Fruit fly (Drosophila melanogaster) whole organism, embryonic: ENCODE results near the gene hook.
A peak's percentile ranks its signal among the peaks of the same experiment; 100 is the strongest.

Source experiments
- Adf1 ChIP-seq: fragments of 200-800 bp; sonication (Bioruptor generic); IDR thresholded peaks from 2 replicates; pipeline ENCODE4 v1.3.6; 2022; ENCODE audit warnings: missing biosample characterization, missing genetic modification characterization
- CG11504 ChIP-seq: fragments of 200-800 bp; sonication (Bioruptor generic); optimal IDR thresholded peaks from 3 replicates; lab custom pipeline; 2019; ENCODE audit warnings: missing biosample characterization, mild to moderate bottlenecking, missing genetic modification characterization, moderate library complexity
- CG11560 ChIP-seq: fragments of 200-800 bp; sonication (Bioruptor generic); IDR thresholded peaks from 3 replicates; pipeline ENCODE4 v1.3.6; 2022; ENCODE audit warnings: missing biosample characterization, missing genetic modification characterization
- CG13123 ChIP-seq: fragments of 200-800 bp; sonication (Bioruptor generic); optimal IDR thresholded peaks from 2 replicates; lab custom pipeline; 2016; ENCODE audit warnings: missing biosample characterization, missing genetic modification characterization
- CG13296 ChIP-seq: fragments of 200-800 bp; sonication (Bioruptor generic); optimal IDR thresholded peaks from 3 replicates; lab custom pipeline; 2018; ENCODE audit warnings: missing biosample characterization, mild to moderate bottlenecking, missing genetic modification characterization
- CG13775 ChIP-seq: fragments of 200-800 bp; sonication (Bioruptor generic); optimal IDR thresholded peaks from 3 replicates; lab custom pipeline; 2017; ENCODE audit warnings: missing biosample characterization, mild to moderate bottlenecking, missing genetic modification characterization
- CG13894 ChIP-seq: fragments of 200-800 bp; sonication (Bioruptor generic); optimal IDR thresholded peaks from 3 replicates; lab custom pipeline; 2018; ENCODE audit warnings: missing biosample characterization, mild to moderate bottlenecking, missing genetic modification characterization, moderate library complexity
- CG16863 ChIP-seq: fragments of 200-800 bp; sonication (Bioruptor generic); optimal IDR thresholded peaks from 3 replicates; lab custom pipeline; 2016; ENCODE audit warnings: missing biosample characterization, missing genetic modification characterization
- CG17802 ChIP-seq: fragments of 200-800 bp; sonication (Bioruptor generic); optimal IDR thresholded peaks from 2 replicates; lab custom pipeline; 2018; ENCODE audit warnings: missing biosample characterization, mild to moderate bottlenecking, missing genetic modification characterization, moderate library complexity
- CG2199 ChIP-seq: fragments of 200-800 bp; sonication (Bioruptor generic); IDR thresholded peaks from 3 replicates; pipeline ENCODE4 v1.3.6; 2022; ENCODE audit warnings: missing biosample characterization, missing genetic modification characterization
- CG2678 ChIP-seq: fragments of 200-800 bp; sonication (Bioruptor generic); optimal IDR thresholded peaks from 3 replicates; lab custom pipeline; 2019; ENCODE audit warnings: missing biosample characterization, mild to moderate bottlenecking, missing genetic modification characterization, moderate library complexity
- CG32767 ChIP-seq: fragments of 200-800 bp; sonication (Bioruptor generic); IDR thresholded peaks from 2 replicates; pipeline ENCODE4 v1.3.6; 2022; ENCODE audit warnings: missing biosample characterization, missing genetic modification characterization
- CG3281 ChIP-seq: fragments of 200-800 bp; sonication (Bioruptor generic); optimal IDR thresholded peaks from 3 replicates; lab custom pipeline; 2017; ENCODE audit warnings: missing biosample characterization, mild to moderate bottlenecking, missing genetic modification characterization
- CG4360 ChIP-seq: fragments of 200-800 bp; sonication (Bioruptor generic); IDR thresholded peaks from 2 replicates; pipeline ENCODE4 v1.3.6; 2022; ENCODE audit warnings: missing biosample characterization, missing genetic modification characterization
- CG6654 ChIP-seq: fragments of 200-800 bp; sonication (Bioruptor generic); optimal IDR thresholded peaks from 2 replicates; lab custom pipeline; 2017; ENCODE audit warnings: missing biosample characterization, mild to moderate bottlenecking, missing genetic modification characterization
- CG6813 ChIP-seq: fragments of 200-800 bp; sonication (Bioruptor generic); optimal IDR thresholded peaks from 2 replicates; lab custom pipeline; 2017; ENCODE audit warnings: missing biosample characterization, missing genetic modification characterization, mild to moderate bottlenecking, moderate library complexity, missing genetic modification reagents
- CG7372 ChIP-seq: fragments of 200-800 bp; sonication (Bioruptor generic); IDR thresholded peaks from 2 replicates; pipeline ENCODE4 v1.3.6; 2022; ENCODE audit warnings: missing biosample characterization, missing genetic modification characterization
- CG8765 ChIP-seq: fragments of 200-800 bp; sonication (Bioruptor generic); IDR thresholded peaks from 2 replicates; pipeline ENCODE4 v1.3.6; 2022; ENCODE audit warnings: missing biosample characterization, missing genetic modification characterization
- CrebB ChIP-seq: fragments of 200-800 bp; sonication (Bioruptor generic); optimal IDR thresholded peaks from 3 replicates; lab custom pipeline; 2018; ENCODE audit warnings: missing biosample characterization, mild to moderate bottlenecking, missing genetic modification characterization
- Deaf1 ChIP-seq: fragments of 200-800 bp; optimal IDR thresholded peaks from 3 replicates; lab custom pipeline; 2019; ENCODE audit warnings: missing biosample characterization, mild to moderate bottlenecking, missing genetic modification characterization, moderate library complexity
- Dp ChIP-seq: fragments of 200-800 bp; sonication (Bioruptor generic); optimal IDR thresholded peaks from 2 replicates; lab custom pipeline; 2018; ENCODE audit warnings: missing biosample characterization, mild to moderate bottlenecking, missing genetic modification characterization, moderate library complexity
- ERR ChIP-seq: fragments of 200-800 bp; sonication (Bioruptor generic); optimal IDR thresholded peaks from 2 replicates; lab custom pipeline; 2016; ENCODE audit warnings: missing biosample characterization, missing genetic modification characterization
- H2.0 ChIP-seq: fragments of 200-800 bp; sonication (Bioruptor generic); IDR thresholded peaks from 2 replicates; pipeline ENCODE4 v1.3.6; 2022; ENCODE audit warnings: missing biosample characterization, missing genetic modification characterization
- HLH3B ChIP-seq: fragments of 200-800 bp; sonication (Bioruptor generic); IDR thresholded peaks from 2 replicates; pipeline ENCODE4 v1.3.6; 2022; ENCODE audit warnings: missing biosample characterization, missing genetic modification characterization
- Hsf ChIP-seq: fragments of 200-800 bp; sonication (Bioruptor generic); optimal IDR thresholded peaks from 3 replicates; lab custom pipeline; 2016; ENCODE audit warnings: missing biosample characterization, missing genetic modification characterization
- Lim3 ChIP-seq: fragments of 200-800 bp; sonication (Bioruptor generic); IDR thresholded peaks from 2 replicates; pipeline ENCODE4 v1.3.6; 2022; ENCODE audit warnings: missing biosample characterization, missing genetic modification characterization
- Meics ChIP-seq: fragments of 200-800 bp; sonication (Bioruptor generic); optimal IDR thresholded peaks from 2 replicates; lab custom pipeline; 2017; ENCODE audit warnings: missing biosample characterization, mild to moderate bottlenecking, missing genetic modification characterization
- NC2α ChIP-seq: fragments of 200-800 bp; sonication (Bioruptor generic); optimal IDR thresholded peaks from 2 replicates; lab custom pipeline; 2016; ENCODE audit warnings: missing biosample characterization, missing genetic modification characterization
- Neu2 ChIP-seq: fragments of 200-800 bp; sonication (Bioruptor generic); optimal IDR thresholded peaks from 3 replicates; lab custom pipeline; 2016; ENCODE audit warnings: missing biosample characterization, missing genetic modification characterization, borderline replicate concordance
- NfI ChIP-seq: fragments of 200-800 bp; sonication (Bioruptor generic); optimal IDR thresholded peaks from 3 replicates; lab custom pipeline; 2018; ENCODE audit warnings: missing biosample characterization, mild to moderate bottlenecking, missing genetic modification characterization, moderate library complexity
- Oli ChIP-seq: fragments of 200-800 bp; sonication (Bioruptor generic); optimal IDR thresholded peaks from 2 replicates; lab custom pipeline; 2018; ENCODE audit warnings: missing biosample characterization, mild to moderate bottlenecking, missing genetic modification characterization, moderate library complexity
- Tbp ChIP-seq: fragments of >200 bp; optimal IDR thresholded peaks from 2 replicates; lab custom pipeline; 2018; ENCODE audit warnings: missing biosample characterization, missing genetic modification characterization
- Vsx1 ChIP-seq: fragments of 200-800 bp; sonication (Bioruptor generic); optimal IDR thresholded peaks from 2 replicates; lab custom pipeline; 2017; ENCODE audit warnings: missing biosample characterization, mild to moderate bottlenecking, missing genetic modification characterization, missing genetic modification reagents
- abd-A ChIP-seq: fragments of 200-800 bp; sonication (Bioruptor generic); optimal IDR thresholded peaks from 3 replicates; lab custom pipeline; 2019; ENCODE audit warnings: missing biosample characterization, mild to moderate bottlenecking, missing genetic modification characterization, moderate library complexity
- amos ChIP-seq: fragments of 200-800 bp; sonication (Bioruptor generic); IDR thresholded peaks from 2 replicates; pipeline ENCODE4 v1.3.6; 2022; ENCODE audit warnings: missing biosample characterization, missing genetic modification characterization; ENCODE audit not compliant: partially characterized antibody
- br ChIP-seq: fragments of >200 bp; optimal IDR thresholded peaks from 2 replicates; lab custom pipeline; 2017
- caup ChIP-seq: fragments of 200-800 bp; sonication (Bioruptor generic); optimal IDR thresholded peaks from 3 replicates; lab custom pipeline; 2017; ENCODE audit warnings: missing biosample characterization, mild to moderate bottlenecking, missing genetic modification characterization, moderate library complexity; ENCODE audit not compliant: severe bottlenecking
- da ChIP-seq: fragments of 200-800 bp; sonication (Bioruptor generic); optimal IDR thresholded peaks from 2 replicates; lab custom pipeline; 2016; ENCODE audit warnings: missing biosample characterization, missing genetic modification characterization
- dmrt11E ChIP-seq: fragments of 200-800 bp; sonication (Bioruptor generic); optimal IDR thresholded peaks from 3 replicates; lab custom pipeline; 2018; ENCODE audit warnings: missing biosample characterization, mild to moderate bottlenecking, missing genetic modification characterization, moderate library complexity
- gro ChIP-seq: fragments of 200-800 bp; sonication (Bioruptor generic); optimal IDR thresholded peaks from 2 replicates; lab custom pipeline; 2016; ENCODE audit warnings: missing biosample characterization, missing genetic modification characterization
- gt ChIP-seq: fragments of 200-800 bp; sonication (Bioruptor generic); IDR thresholded peaks from 2 replicates; pipeline ENCODE4 v1.3.6; 2022; ENCODE audit warnings: missing biosample characterization, missing genetic modification characterization
- ken ChIP-seq: fragments of 200-800 bp; sonication (Bioruptor generic); IDR thresholded peaks from 3 replicates; pipeline ENCODE4 v1.3.6; 2022; ENCODE audit warnings: missing biosample characterization, missing genetic modification characterization
- lmd ChIP-seq: fragments of 200-800 bp; sonication (Bioruptor generic); IDR thresholded peaks from 2 replicates; pipeline ENCODE4 v1.3.6; 2022; ENCODE audit warnings: missing biosample characterization, missing genetic modification characterization
- luna ChIP-seq: fragments of 200-800 bp; sonication (Bioruptor generic); optimal IDR thresholded peaks from 2 replicates; lab custom pipeline; 2016; ENCODE audit warnings: missing biosample characterization, missing genetic modification characterization
- maf-S ChIP-seq: fragments of 200-800 bp; sonication (Bioruptor generic); optimal IDR thresholded peaks from 2 replicates; lab custom pipeline; 2016; ENCODE audit warnings: missing biosample characterization, missing genetic modification characterization
- odd ChIP-seq: fragments of 200-800 bp; sonication (Bioruptor generic); optimal IDR thresholded peaks from 2 replicates; lab custom pipeline; 2017; ENCODE audit warnings: missing biosample characterization, mild to moderate bottlenecking, missing genetic modification characterization
- otp ChIP-seq: fragments of 200-800 bp; sonication (Bioruptor generic); IDR thresholded peaks from 3 replicates; pipeline ENCODE4, ENCODE4 v1.3.6; 2022; ENCODE audit warnings: missing biosample characterization, missing genetic modification characterization
- sisA ChIP-seq: fragments of 200-800 bp; sonication (Bioruptor generic); IDR thresholded peaks from 2 replicates; pipeline ENCODE4 v1.3.6; 2022; ENCODE audit warnings: missing biosample characterization, missing genetic modification characterization

Gene hook

DNA sequence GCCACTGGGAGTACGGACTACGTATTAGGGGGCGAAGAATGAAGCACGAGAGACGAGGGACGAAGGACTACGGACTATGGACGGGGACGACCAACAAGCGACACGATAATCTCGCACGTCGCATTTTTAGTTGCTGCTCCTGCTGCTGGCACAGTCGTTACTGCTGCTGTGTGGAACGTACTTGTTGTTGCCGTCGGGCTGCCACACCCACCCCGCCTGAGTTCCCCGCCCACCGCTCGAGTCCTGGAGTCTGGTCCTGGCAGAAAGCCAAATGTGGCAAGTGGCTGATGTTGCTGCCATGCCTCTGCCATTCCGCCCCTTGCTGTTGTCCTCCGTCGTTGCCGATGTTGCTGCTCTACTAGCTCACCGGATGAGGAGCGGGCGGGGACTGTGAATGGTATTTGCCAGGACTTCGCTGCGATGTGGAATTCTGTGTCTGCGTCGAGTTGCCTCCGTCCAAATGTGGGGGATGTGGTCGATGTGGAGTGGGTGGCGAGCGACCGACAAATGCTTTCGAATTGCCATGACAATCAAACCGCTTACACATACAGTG lies 20.4 kb downstream of the hook start (continued):
- no peak for TF ChIP-seq Dp (GFP tag; lab: Kevin White, UChicago)
- no peak for TF ChIP-seq CG32767 (GFP tag; lab: Robert Waterston, UW)
- TF ChIP-seq CG4360 (GFP tag; lab: Robert Waterston, UW): 0 out of 2 replicates have a peak, but pooled peaks have one; percentile 17
- peak; percentile 70 for TF ChIP-seq Adf1 (GFP tag; lab: Robert Waterston, UW)
- no peak for TF ChIP-seq CG16863 (GFP tag; lab: Kevin White, UChicago)
- no peak for TF ChIP-seq Tbp
- TF ChIP-seq CG17802 (tag; lab: Kevin White, UChicago): no peak
- TF ChIP-seq otp (GFP tag; lab: Robert Waterston, UW): no peak
- peak; percentile 20 for TF ChIP-seq NfI (GFP tag; lab: Kevin White, UChicago)
- TF ChIP-seq CG11560 (tag; lab: Robert Waterston, UW): no peak
- no peak for TF ChIP-seq lmd (GFP tag; lab: Robert Waterston, UW)
- TF ChIP-seq maf-S: no peak
- TF ChIP-seq Deaf1: peak; percentile 42
- TF ChIP-seq Meics (GFP tag; lab: Kevin White, UChicago): no peak
- no peak for TF ChIP-seq Vsx1 (GFP tag; lab: Kevin White, UChicago)
- TF ChIP-seq odd: no peak
- TF ChIP-seq Hsf (GFP tag; lab: Kevin White, UChicago): no peak
- TF ChIP-seq abd-A (tag; lab: Kevin White, UChicago): peak; percentile 93
- no peak for TF ChIP-seq CG2199 (GFP tag; lab: Robert Waterston, UW)
- TF ChIP-seq CG13123 (GFP tag; lab: Kevin White, UChicago): no peak
- peak; percentile 41 for TF ChIP-seq CG13894 (tag; lab: Kevin White, UChicago)
- TF ChIP-seq CG6813 (GFP tag; lab: Kevin White, UChicago): no peak
- TF ChIP-seq da (GFP tag; lab: Kevin White, UChicago): no peak

DNA sequence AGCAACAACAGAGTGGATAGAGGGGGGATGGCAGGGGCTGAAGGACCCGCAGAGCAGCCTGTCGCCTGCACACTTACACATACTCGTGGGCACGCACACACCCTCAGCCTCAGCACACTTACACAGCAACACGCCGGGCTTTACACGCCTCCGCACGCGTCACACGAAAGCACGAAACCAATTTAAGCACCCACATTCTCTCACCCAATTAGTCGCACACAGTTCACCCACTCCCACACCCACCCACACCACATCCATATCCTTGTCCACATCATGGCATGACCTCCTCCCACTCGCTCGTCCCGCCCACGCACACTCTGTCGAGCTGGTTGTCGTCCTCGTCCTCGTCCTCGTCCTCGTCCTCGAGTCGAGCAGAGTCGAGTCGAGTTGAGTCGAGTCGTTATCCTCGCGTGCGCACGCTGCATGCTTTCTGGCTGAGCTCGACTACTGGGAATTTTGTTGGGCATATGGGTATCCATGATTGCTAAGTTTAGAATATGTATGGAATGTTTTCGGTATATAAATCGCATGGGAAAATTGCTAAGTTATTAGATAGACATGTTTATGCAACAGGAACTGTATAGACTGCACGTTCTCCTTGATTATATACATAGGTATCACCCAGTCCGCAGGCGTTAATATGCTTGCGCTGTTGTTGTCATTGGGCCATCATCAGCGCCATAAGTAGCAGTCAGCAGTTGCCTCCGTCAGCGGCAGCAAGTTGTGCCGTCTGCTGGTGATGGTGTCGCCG lies 21.2 kb downstream of the hook start:
- TF ChIP-seq CrebB (tag; lab: Kevin White, UChicago): peak; percentile 73
- peak; percentile 81 for TF ChIP-seq CG11504 (tag; lab: Kevin White, UChicago)
- TF ChIP-seq sisA (GFP tag; lab: Robert Waterston, UW): peak; percentile 87
- TF ChIP-seq CG13775 (GFP tag; lab: Kevin White, UChicago): peak; percentile 75
- peak; percentile 82 for TF ChIP-seq caup (GFP tag; lab: Kevin White, UChicago)
- TF ChIP-seq CG16863 (GFP tag; lab: Kevin White, UChicago): peak; percentile 76
- TF ChIP-seq CG2678 (tag; lab: Kevin White, UChicago): peak; percentile 90
- TF ChIP-seq CG7372 (GFP tag; lab: Robert Waterston, UW): peak; percentile 79
- no peak for TF ChIP-seq Neu2 (GFP tag; lab: Kevin White, UChicago)
- 0 out of 2 replicates have a peak, but pooled peaks have one; percentile 36 for TF ChIP-seq gt (GFP tag; lab: Robert Waterston, UW)
- peak; percentile 84 for TF ChIP-seq Oli (tag; lab: Kevin White, UChicago)
- peak; percentile 75; the same call in 2 of the 3 replicates for TF ChIP-seq otp (GFP tag; lab: Robert Waterston, UW)
- peak; percentile 46 for TF ChIP-seq NC2α
- TF ChIP-seq CG6654: peak; percentile 16
- peak; percentile 86 for TF ChIP-seq ken
- peak; percentile 67 for TF ChIP-seq Lim3 (GFP tag; lab: Robert Waterston, UW)
- peak; percentile 55 for TF ChIP-seq luna (GFP tag; lab: Kevin White, UChicago)
- no peak for TF ChIP-seq br (lab: Kevin White, UChicago)
- TF ChIP-seq ERR: peak; percentile 67
- peak; percentile 83 for TF ChIP-seq HLH3B (GFP tag; lab: Robert Waterston, UW)
- peak; percentile 30 for TF ChIP-seq dmrt11E
- peak; percentile 81 for TF ChIP-seq gro
- peak; percentile 27; the same call in 1 of the 2 replicates for TF ChIP-seq CG8765 (GFP tag; lab: Robert Waterston, UW)
- TF ChIP-seq CG11560 (tag; lab: Robert Waterston, UW): peak; percentile 59; the same call in 2 of the 3 replicates
- TF ChIP-seq CG3281: peak; percentile 79
- no peak for TF ChIP-seq amos (GFP tag; lab: Robert Waterston, UW)
- TF ChIP-seq CG13296 (GFP tag; lab: Kevin White, UChicago): peak; percentile 69
- peak; percentile 81 for TF ChIP-seq H2.0
